Fruit fly (Drosophila melanogaster) whole organism, embryonic: ENCODE data around the gene mRF1.

ENCODE experiments used
- Abd-B ChIP-seq: fragments of 200-800 bp; sonication (Bioruptor generic); optimal IDR thresholded peaks from 2 replicates; lab custom pipeline; 2018; ENCODE audit warnings: missing biosample characterization, mild to moderate bottlenecking, missing genetic modification characterization, moderate library complexity
- B-H1 ChIP-seq: fragments of 200-800 bp; sonication (Bioruptor generic); IDR thresholded peaks from 3 replicates; pipeline ENCODE4 v1.3.6; 2022; ENCODE audit warnings: missing biosample characterization, missing genetic modification characterization
- B-H2 ChIP-seq: fragments of 200-800 bp; sonication (Bioruptor generic); optimal IDR thresholded peaks from 2 replicates; lab custom pipeline; 2018; ENCODE audit warnings: missing biosample characterization, mild to moderate bottlenecking, missing genetic modification characterization
- Blimp-1 ChIP-seq: fragments of 200-800 bp; sonication (Bioruptor generic); optimal IDR thresholded peaks from 3 replicates; lab custom pipeline; 2018; ENCODE audit warnings: missing biosample characterization, missing genetic modification characterization, mild to moderate bottlenecking, moderate library complexity, missing genetic modification reagents
- CG10366 ChIP-seq: fragments of 200-800 bp; sonication (Bioruptor generic); IDR thresholded peaks from 2 replicates; pipeline ENCODE4 v1.3.6; 2022; ENCODE audit warnings: missing biosample characterization, missing genetic modification characterization
- CG10959 ChIP-seq: fragments of 200-800 bp; sonication (Bioruptor generic); IDR thresholded peaks from 2 replicates; pipeline ENCODE4 v1.3.6; 2022; ENCODE audit warnings: missing biosample characterization, missing genetic modification characterization
- CG12391 ChIP-seq: fragments of 200-800 bp; sonication (Bioruptor generic); optimal IDR thresholded peaks from 3 replicates; lab custom pipeline; 2018; ENCODE audit warnings: missing biosample characterization, mild to moderate bottlenecking, missing genetic modification characterization, moderate library complexity
- CG13424 ChIP-seq: fragments of 200-800 bp; sonication (Bioruptor generic); optimal IDR thresholded peaks from 2 replicates; lab custom pipeline; 2019; ENCODE audit warnings: missing biosample characterization, mild to moderate bottlenecking, missing genetic modification characterization, moderate library complexity
- CG14441 ChIP-seq: fragments of 200-800 bp; sonication (Bioruptor generic); IDR thresholded peaks from 2 replicates; pipeline ENCODE4 v1.3.6; 2022; ENCODE audit warnings: missing biosample characterization, missing genetic modification characterization
- CG15269 ChIP-seq: fragments of 200-800 bp; sonication (Bioruptor generic); optimal IDR thresholded peaks from 2 replicates; lab custom pipeline; 2018; ENCODE audit warnings: missing biosample characterization, mild to moderate bottlenecking, missing genetic modification characterization, moderate library complexity
- CG15696 ChIP-seq: fragments of 200-800 bp; sonication (Bioruptor generic); optimal IDR thresholded peaks from 2 replicates; lab custom pipeline; 2019; ENCODE audit warnings: missing biosample characterization, mild to moderate bottlenecking, missing genetic modification characterization, moderate library complexity
- CG17359 ChIP-seq: fragments of 200-800 bp; sonication (Bioruptor generic); optimal IDR thresholded peaks from 3 replicates; lab custom pipeline; 2018; ENCODE audit warnings: missing biosample characterization, mild to moderate bottlenecking, missing genetic modification characterization, moderate library complexity
- CG18011 ChIP-seq: fragments of 200-800 bp; sonication (Bioruptor generic); optimal IDR thresholded peaks from 2 replicates; lab custom pipeline; 2017; ENCODE audit warnings: missing biosample characterization, missing genetic modification characterization, mild to moderate bottlenecking, moderate library complexity, missing genotype
- CG18262 ChIP-seq: fragments of 200-800 bp; optimal IDR thresholded peaks from 3 replicates; lab custom pipeline; 2019; ENCODE audit warnings: missing biosample characterization, mild to moderate bottlenecking, missing genetic modification characterization, moderate library complexity
- CG1832 ChIP-seq: fragments of 200-800 bp; sonication (Bioruptor generic); optimal IDR thresholded peaks from 2 replicates; lab custom pipeline; 2017; ENCODE audit warnings: missing biosample characterization, mild to moderate bottlenecking, missing genetic modification characterization, inconsistent platforms
- CG18619 ChIP-seq: fragments of 200-800 bp; sonication (Bioruptor generic); optimal IDR thresholded peaks from 3 replicates; lab custom pipeline; 2017; ENCODE audit warnings: missing biosample characterization, mild to moderate bottlenecking, missing genetic modification characterization
- CG2678 ChIP-seq: fragments of 200-800 bp; sonication (Bioruptor generic); optimal IDR thresholded peaks from 3 replicates; lab custom pipeline; 2019; ENCODE audit warnings: missing biosample characterization, mild to moderate bottlenecking, missing genetic modification characterization, moderate library complexity
- CG30431 ChIP-seq: fragments of 200-800 bp; sonication (Bioruptor generic); optimal IDR thresholded peaks from 2 replicates; lab custom pipeline; 2017; ENCODE audit warnings: missing biosample characterization, missing genetic modification characterization
- CG6175 ChIP-seq: fragments of 200-800 bp; sonication (Bioruptor generic); IDR thresholded peaks from 3 replicates; pipeline ENCODE4 v1.3.6; 2022; ENCODE audit warnings: missing biosample characterization, missing genetic modification characterization
- CG6654 ChIP-seq: fragments of 200-800 bp; sonication (Bioruptor generic); optimal IDR thresholded peaks from 2 replicates; lab custom pipeline; 2017; ENCODE audit warnings: missing biosample characterization, mild to moderate bottlenecking, missing genetic modification characterization
- CG9727 ChIP-seq: fragments of 200-800 bp; sonication (Bioruptor generic); optimal IDR thresholded peaks from 3 replicates; lab custom pipeline; 2017; ENCODE audit warnings: missing biosample characterization, mild to moderate bottlenecking, missing genetic modification characterization
- CG9817 ChIP-seq: fragments of 200-800 bp; sonication (Bioruptor generic); optimal IDR thresholded peaks from 2 replicates; lab custom pipeline; 2018; ENCODE audit warnings: missing biosample characterization, mild to moderate bottlenecking, missing genetic modification characterization, moderate library complexity
- CrebB ChIP-seq: fragments of 200-800 bp; sonication (Bioruptor generic); optimal IDR thresholded peaks from 3 replicates; lab custom pipeline; 2018; ENCODE audit warnings: missing biosample characterization, mild to moderate bottlenecking, missing genetic modification characterization
- Deaf1 ChIP-seq: fragments of 200-800 bp; optimal IDR thresholded peaks from 3 replicates; lab custom pipeline; 2019; ENCODE audit warnings: missing biosample characterization, mild to moderate bottlenecking, missing genetic modification characterization, moderate library complexity
- Dref ChIP-seq: fragments of 200-800 bp; sonication (Bioruptor generic); IDR thresholded peaks from 2 replicates; pipeline ENCODE4 v1.3.6; 2022; ENCODE audit warnings: missing biosample characterization, missing genetic modification characterization
- Fer3 ChIP-seq: fragments of 200-800 bp; sonication (Bioruptor generic); optimal IDR thresholded peaks from 2 replicates; lab custom pipeline; 2018; ENCODE audit warnings: missing biosample characterization, mild to moderate bottlenecking, missing genetic modification characterization, moderate library complexity
- HLH54F ChIP-seq: fragments of 200-800 bp; sonication (Bioruptor generic); optimal IDR thresholded peaks from 3 replicates; lab custom pipeline; 2016; ENCODE audit warnings: missing biosample characterization, missing genetic modification characterization
- Hr78 ChIP-seq, 2 experiments: fragments of 200-800 bp in 1 of 2; fragments of >200 bp in 1 of 2; sonication (Bioruptor generic) in 1 of 2; optimal IDR thresholded peaks; 2 replicates each; lab custom pipeline; 2017 to 2019; ENCODE audit warnings: missing biosample characterization in 2 of 2, missing genetic modification characterization in 2 of 2, mild to moderate bottlenecking in 1 of 2, moderate library complexity in 1 of 2
- MESR4 ChIP-seq: fragments of 200-800 bp; sonication (Bioruptor generic); optimal IDR thresholded peaks from 2 replicates; lab custom pipeline; 2018; ENCODE audit warnings: missing biosample characterization, mild to moderate bottlenecking, missing genetic modification characterization, moderate library complexity
- Mad ChIP-seq: fragments of 200-800 bp; sonication (Bioruptor generic); optimal IDR thresholded peaks from 2 replicates; lab custom pipeline; 2016; ENCODE audit warnings: missing biosample characterization, missing genetic modification characterization
- PHDP ChIP-seq: fragments of 200-800 bp; sonication (Bioruptor generic); optimal IDR thresholded peaks from 3 replicates; lab custom pipeline; 2018; ENCODE audit warnings: missing biosample characterization, mild to moderate bottlenecking, missing genetic modification characterization, moderate library complexity
- Ravus ChIP-seq: fragments of 200-800 bp; sonication (Bioruptor generic); IDR thresholded peaks from 2 replicates; pipeline ENCODE4 v1.3.6; 2022; ENCODE audit warnings: missing biosample characterization, missing genetic modification characterization
- Usf ChIP-seq: fragments of 200-800 bp; sonication (Bioruptor generic); optimal IDR thresholded peaks from 2 replicates; lab custom pipeline; 2017; ENCODE audit warnings: missing genotype, missing biosample characterization, missing genetic modification characterization
- Vsx1 ChIP-seq: fragments of 200-800 bp; sonication (Bioruptor generic); optimal IDR thresholded peaks from 2 replicates; lab custom pipeline; 2017; ENCODE audit warnings: missing biosample characterization, mild to moderate bottlenecking, missing genetic modification characterization, missing genetic modification reagents
- ab ChIP-seq: fragments of 200-800 bp; sonication (Bioruptor generic); optimal IDR thresholded peaks from 2 replicates; lab custom pipeline; 2016; ENCODE audit warnings: missing biosample characterization, missing genetic modification characterization
- ac ChIP-seq: fragments of 200-800 bp; sonication (Bioruptor generic); optimal IDR thresholded peaks from 3 replicates; lab custom pipeline; 2017; ENCODE audit warnings: missing biosample characterization, mild to moderate bottlenecking, missing genetic modification characterization
- btn ChIP-seq: fragments of 200-800 bp; sonication (Bioruptor generic); optimal IDR thresholded peaks from 2 replicates; lab custom pipeline; 2016; ENCODE audit warnings: missing biosample characterization, missing genetic modification characterization
- cato ChIP-seq: fragments of 200-800 bp; sonication (Bioruptor generic); optimal IDR thresholded peaks from 2 replicates; lab custom pipeline; 2016; ENCODE audit warnings: missing biosample characterization, missing genetic modification characterization, borderline replicate concordance
- chinmo ChIP-seq: fragments of 200-800 bp; sonication (Bioruptor generic); IDR thresholded peaks from 4 replicates; pipeline ENCODE4 v1.3.6; 2022; ENCODE audit warnings: missing biosample characterization, missing genetic modification characterization; ENCODE audit not compliant: partially characterized antibody
- chm ChIP-seq: fragments of 200-800 bp; sonication (Bioruptor generic); IDR thresholded peaks from 2 replicates; pipeline ENCODE4 v1.3.6; 2022; ENCODE audit warnings: missing biosample characterization, missing genetic modification characterization
- disco-r ChIP-seq: fragments of 200-800 bp; sonication (Bioruptor generic); optimal IDR thresholded peaks from 2 replicates; lab custom pipeline; 2016; ENCODE audit warnings: missing biosample characterization, missing genetic modification characterization
- fd102C ChIP-seq: fragments of 200-800 bp; sonication (Bioruptor generic); optimal IDR thresholded peaks from 2 replicates; lab custom pipeline; 2018; ENCODE audit warnings: missing biosample characterization, mild to moderate bottlenecking, missing genetic modification characterization, moderate library complexity
- fd64A ChIP-seq: fragments of 200-800 bp; sonication (Bioruptor generic); optimal IDR thresholded peaks from 3 replicates; lab custom pipeline; 2018; ENCODE audit warnings: missing biosample characterization, mild to moderate bottlenecking, missing genetic modification characterization
- gcm ChIP-seq: fragments of 200-800 bp; sonication (Bioruptor generic); optimal IDR thresholded peaks from 2 replicates; lab custom pipeline; 2019; ENCODE audit warnings: missing biosample characterization, mild to moderate bottlenecking, missing genetic modification characterization, moderate library complexity
- gt ChIP-seq: fragments of 200-800 bp; sonication (Bioruptor generic); IDR thresholded peaks from 2 replicates; pipeline ENCODE4 v1.3.6; 2022; ENCODE audit warnings: missing biosample characterization, missing genetic modification characterization
- hb ChIP-seq: fragments of 200-800 bp; sonication (Bioruptor generic); IDR thresholded peaks from 3 replicates; pipeline ENCODE4 v1.3.6; 2022; ENCODE audit warnings: missing biosample characterization, missing genetic modification characterization; ENCODE audit not compliant: partially characterized antibody
- ind ChIP-seq: fragments of 200-800 bp; sonication (Bioruptor generic); optimal IDR thresholded peaks from 3 replicates; lab custom pipeline; 2016; ENCODE audit warnings: missing biosample characterization, missing genetic modification characterization
- knrl ChIP-seq: fragments of 200-800 bp; sonication (Bioruptor generic); IDR thresholded peaks from 3 replicates; pipeline ENCODE4 v1.3.6; 2022; ENCODE audit warnings: missing biosample characterization, missing genetic modification characterization; ENCODE audit not compliant: partially characterized antibody
- wek ChIP-seq: fragments of 200-800 bp; sonication (Bioruptor generic); optimal IDR thresholded peaks from 3 replicates; lab custom pipeline; 2018; ENCODE audit warnings: missing biosample characterization, mild to moderate bottlenecking, missing genetic modification characterization, moderate library complexity

Gene mRF1

dm6 chr2L:13176701-13177249, 43.0 kb upstream of the mRF1 start, which contains the start of the genes Sfmbt and CG5439 (continued):
- no peak for TF ChIP-seq Abd-B
- TF ChIP-seq Blimp-1 (GFP tag; lab: Kevin White, UChicago) = no peak
- TF ChIP-seq ind (GFP tag; lab: Kevin White, UChicago) = peak; percentile 89
- TF ChIP-seq CG6175 (GFP tag; lab: Robert Waterston, UW) = peak; percentile 50; the same call in 1 of the 3 replicates
- TF ChIP-seq chinmo = no peak
- no peak for TF ChIP-seq CG2678
- peak; percentile 19 for TF ChIP-seq btn
- peak; percentile 65 for TF ChIP-seq cato (GFP tag; lab: Kevin White, UChicago)
- peak; percentile 18 for TF ChIP-seq CG6654 (GFP tag; lab: Kevin White, UChicago)
- TF ChIP-seq B-H2 (GFP tag; lab: Kevin White, UChicago) = no peak
- no peak for TF ChIP-seq Hr78 (GFP tag; optimal IDR thresholded peaks at IDR 0.05; lab: Kevin White, UChicago)
- TF ChIP-seq CG12391 (tag; lab: Kevin White, UChicago) = peak; percentile 84
- TF ChIP-seq MESR4 (GFP tag; lab: Kevin White, UChicago) = no peak
- no peak for TF ChIP-seq gcm
- TF ChIP-seq fd64A (GFP tag; lab: Kevin White, UChicago) = no peak
- 0 out of 2 replicates have a peak, but pooled peaks have one; percentile 50 for TF ChIP-seq chm (GFP tag; lab: Robert Waterston, UW)
- peak; percentile 80 for TF ChIP-seq CG9817 (tag; lab: Kevin White, UChicago)
- peak; percentile 79 for TF ChIP-seq CG18262 (tag; lab: Kevin White, UChicago)
- TF ChIP-seq Deaf1 (tag; lab: Kevin White, UChicago) = no peak
- peak; percentile 58 for TF ChIP-seq CG30431
- peak; percentile 69 for TF ChIP-seq Usf (GFP tag; lab: Kevin White, UChicago)
- no peak for TF ChIP-seq CG17359 (tag; lab: Kevin White, UChicago)
- TF ChIP-seq Vsx1 = no peak
- TF ChIP-seq Fer3 = no peak
- TF ChIP-seq Mad = peak; percentile 44
- peak; percentile 81 for TF ChIP-seq Dref (GFP tag; lab: Robert Waterston, UW)
- peak; percentile 17 for TF ChIP-seq ac (GFP tag; lab: Kevin White, UChicago)
- no peak for TF ChIP-seq CG15269 (tag; lab: Kevin White, UChicago)
- peak; percentile 39; the same call in 1 of the 2 replicates for TF ChIP-seq CG10366 (GFP tag; lab: Robert Waterston, UW)
- TF ChIP-seq HLH54F = peak; percentile 88
- TF ChIP-seq CG14441 (GFP tag; lab: Robert Waterston, UW) = peak; percentile 71
- TF ChIP-seq hb (GFP tag; lab: Robert Waterston, UW) = no peak
- TF ChIP-seq wek (GFP tag; lab: Kevin White, UChicago) = no peak
- peak; percentile 62 for TF ChIP-seq knrl (GFP tag; lab: Robert Waterston, UW)
- peak; percentile 38 for TF ChIP-seq CG18011 (GFP tag; lab: Kevin White, UChicago)
- TF ChIP-seq CG1832 (GFP tag; lab: Kevin White, UChicago) = no peak
- peak; percentile 32; the same call in 2 of the 3 replicates for TF ChIP-seq B-H1 (GFP tag; lab: Robert Waterston, UW)
- peak; percentile 21 for TF ChIP-seq disco-r (GFP tag; lab: Kevin White, UChicago)
- TF ChIP-seq fd102C (GFP tag; lab: Kevin White, UChicago) = no peak
- TF ChIP-seq CG18619 = peak; percentile 75
- no peak for TF ChIP-seq PHDP (tag; lab: Kevin White, UChicago)
- TF ChIP-seq gt = peak; percentile 15; the same call in 1 of the 2 replicates
- TF ChIP-seq CG13424 (tag; lab: Kevin White, UChicago) = peak; percentile 81
- TF ChIP-seq CG9727 (GFP tag; lab: Kevin White, UChicago) = peak; percentile 79
- peak; percentile 54 for TF ChIP-seq ab
- TF ChIP-seq CG15696 (tag; lab: Kevin White, UChicago) = peak; percentile 73
- TF ChIP-seq CrebB (tag; lab: Kevin White, UChicago) = no peak
- no peak for TF ChIP-seq Ravus (GFP tag; lab: Robert Waterston, UW)
- TF ChIP-seq CG10959 (GFP tag; lab: Robert Waterston, UW) = 0 out of 2 replicates have a peak, but pooled peaks have one; percentile 11
